Fruit fly (Drosophila melanogaster) whole organism, embryonic: Measurements from ENCODE around the gene edin.

Source experiments
- C15 ChIP-seq: fragments of 200-800 bp; sonication (Bioruptor generic); IDR thresholded peaks from 3 replicates; pipeline ENCODE4 v1.3.6; 2022; ENCODE audit warnings: missing biosample characterization, missing genetic modification characterization
- CG10462 ChIP-seq: fragments of 200-800 bp; sonication (Bioruptor generic); optimal IDR thresholded peaks from 2 replicates; lab custom pipeline; 2016; ENCODE audit warnings: missing biosample characterization, missing genetic modification characterization
- CG11456 ChIP-seq: fragments of 200-800 bp; sonication (Bioruptor generic); IDR thresholded peaks from 3 replicates; pipeline ENCODE4 v1.3.6; 2022; ENCODE audit warnings: missing biosample characterization, missing genetic modification characterization
- CG12391 ChIP-seq: fragments of 200-800 bp; sonication (Bioruptor generic); optimal IDR thresholded peaks from 3 replicates; lab custom pipeline; 2018; ENCODE audit warnings: missing biosample characterization, mild to moderate bottlenecking, missing genetic modification characterization, moderate library complexity
- CG12659 ChIP-seq: fragments of 200-800 bp; sonication (Bioruptor generic); optimal IDR thresholded peaks from 3 replicates; lab custom pipeline; 2017; ENCODE audit warnings: mild to moderate bottlenecking, missing biosample characterization, missing genetic modification reagents, missing genetic modification characterization
- CG16779 ChIP-seq: fragments of 200-800 bp; sonication (Bioruptor generic); IDR thresholded peaks from 2 replicates; pipeline ENCODE4 v1.3.6; 2022; ENCODE audit warnings: missing biosample characterization, missing genetic modification characterization
- CG16863 ChIP-seq: fragments of 200-800 bp; sonication (Bioruptor generic); optimal IDR thresholded peaks from 3 replicates; lab custom pipeline; 2016; ENCODE audit warnings: missing biosample characterization, missing genetic modification characterization
- CG17829 ChIP-seq: fragments of 200-800 bp; optimal IDR thresholded peaks from 2 replicates; lab custom pipeline; 2019; ENCODE audit warnings: missing biosample characterization, mild to moderate bottlenecking, missing genetic modification characterization, moderate library complexity
- CG18476 ChIP-seq: fragments of 200-800 bp; sonication (Bioruptor generic); optimal IDR thresholded peaks from 2 replicates; lab custom pipeline; 2016; ENCODE audit warnings: missing biosample characterization, mild to moderate bottlenecking, missing genetic modification characterization
- CG2202 ChIP-seq: fragments of 200-800 bp; sonication (Bioruptor generic); optimal IDR thresholded peaks from 2 replicates; lab custom pipeline; 2018; ENCODE audit warnings: missing biosample characterization, mild to moderate bottlenecking, missing genetic modification characterization
- CG2889 ChIP-seq: fragments of 200-800 bp; sonication (Bioruptor generic); IDR thresholded peaks from 3 replicates; pipeline ENCODE4 v1.3.6; 2022; ENCODE audit warnings: missing biosample characterization, missing genetic modification characterization
- CG31224 ChIP-seq: fragments of 200-800 bp; sonication (Bioruptor generic); IDR thresholded peaks from 2 replicates; pipeline ENCODE4 v1.3.6; 2022; ENCODE audit warnings: missing biosample characterization, missing genetic modification characterization
- CG3407 ChIP-seq: fragments of 200-800 bp; sonication (Bioruptor generic); optimal IDR thresholded peaks from 2 replicates; lab custom pipeline; 2018; ENCODE audit warnings: missing biosample characterization, mild to moderate bottlenecking, missing genetic modification characterization
- CG3726 ChIP-seq: fragments of 200-800 bp; sonication (Bioruptor generic); IDR thresholded peaks from 3 replicates; pipeline ENCODE4, ENCODE4 v1.3.6; 2022; ENCODE audit warnings: missing biosample characterization, missing genetic modification characterization
- CG4328 ChIP-seq: fragments of 200-800 bp; sonication (Bioruptor generic); optimal IDR thresholded peaks from 3 replicates; lab custom pipeline; 2017; ENCODE audit warnings: missing biosample characterization, missing genetic modification reagents, missing genetic modification characterization
- CG4424 ChIP-seq: fragments of 200-800 bp; sonication (Bioruptor generic); optimal IDR thresholded peaks from 3 replicates; lab custom pipeline; 2016; ENCODE audit warnings: missing biosample characterization, missing genetic modification characterization
- CG6654 ChIP-seq: fragments of 200-800 bp; sonication (Bioruptor generic); optimal IDR thresholded peaks from 2 replicates; lab custom pipeline; 2017; ENCODE audit warnings: missing biosample characterization, mild to moderate bottlenecking, missing genetic modification characterization
- CG7372 ChIP-seq: fragments of 200-800 bp; sonication (Bioruptor generic); IDR thresholded peaks from 2 replicates; pipeline ENCODE4 v1.3.6; 2022; ENCODE audit warnings: missing biosample characterization, missing genetic modification characterization
- CG7556 ChIP-seq: fragments of 200-800 bp; sonication (Bioruptor generic); optimal IDR thresholded peaks from 2 replicates; lab custom pipeline; 2017; ENCODE audit warnings: missing biosample characterization, mild to moderate bottlenecking, missing genetic modification characterization
- CG8290 ChIP-seq, 3 experiments: fragments of 200-800 bp; sonication (Bioruptor generic); optimal IDR thresholded peaks; 2 replicates each; lab custom pipeline; 2016 to 2019; ENCODE audit warnings: missing biosample characterization in 3 of 3, missing genetic modification characterization in 3 of 3, mild to moderate bottlenecking in 2 of 3, moderate library complexity in 1 of 3
- CG9817 ChIP-seq: fragments of 200-800 bp; sonication (Bioruptor generic); optimal IDR thresholded peaks from 2 replicates; lab custom pipeline; 2018; ENCODE audit warnings: missing biosample characterization, mild to moderate bottlenecking, missing genetic modification characterization, moderate library complexity
- Deaf1 ChIP-seq: fragments of 200-800 bp; optimal IDR thresholded peaks from 3 replicates; lab custom pipeline; 2019; ENCODE audit warnings: missing biosample characterization, mild to moderate bottlenecking, missing genetic modification characterization, moderate library complexity
- H2.0 ChIP-seq: fragments of 200-800 bp; sonication (Bioruptor generic); IDR thresholded peaks from 2 replicates; pipeline ENCODE4 v1.3.6; 2022; ENCODE audit warnings: missing biosample characterization, missing genetic modification characterization
- HLHmδ ChIP-seq: fragments of 200-800 bp; sonication (Bioruptor generic); optimal IDR thresholded peaks from 2 replicates; lab custom pipeline; 2018; ENCODE audit warnings: missing biosample characterization, mild to moderate bottlenecking, missing genetic modification characterization, moderate library complexity
- Hmx ChIP-seq: fragments of 200-800 bp; sonication (Bioruptor generic); optimal IDR thresholded peaks from 2 replicates; lab custom pipeline; 2016; ENCODE audit warnings: missing biosample characterization, missing genetic modification characterization
- Lhr ChIP-seq: fragments of 200-800 bp; sonication (Bioruptor generic); optimal IDR thresholded peaks from 3 replicates; lab custom pipeline; 2017; ENCODE audit warnings: mild to moderate bottlenecking, missing biosample characterization, missing genetic modification reagents, missing genetic modification characterization
- MBD-R2 ChIP-seq: fragments of 200-800 bp; sonication (Bioruptor generic); IDR thresholded peaks from 2 replicates; pipeline ENCODE4 v1.3.6; 2022; ENCODE audit warnings: missing biosample characterization, missing genetic modification characterization
- Nf-YB ChIP-seq: fragments of 200-800 bp; sonication (Bioruptor generic); optimal IDR thresholded peaks from 3 replicates; lab custom pipeline; 2019; ENCODE audit warnings: missing biosample characterization, mild to moderate bottlenecking, missing genetic modification characterization, moderate library complexity
- Oli ChIP-seq: fragments of 200-800 bp; sonication (Bioruptor generic); optimal IDR thresholded peaks from 2 replicates; lab custom pipeline; 2018; ENCODE audit warnings: missing biosample characterization, mild to moderate bottlenecking, missing genetic modification characterization, moderate library complexity
- Opbp ChIP-seq: fragments of 200-800 bp; sonication (Bioruptor generic); IDR thresholded peaks from 3 replicates; pipeline ENCODE4 v1.3.6; 2022; ENCODE audit warnings: missing biosample characterization, missing genetic modification characterization; ENCODE audit not compliant: partially characterized antibody
- Scr ChIP-seq: fragments of 200-800 bp; sonication (Bioruptor generic); IDR thresholded peaks from 2 replicates; pipeline ENCODE4 v1.3.6; 2022; ENCODE audit warnings: missing biosample characterization, missing genetic modification characterization; ENCODE audit not compliant: partially characterized antibody
- Side ChIP-seq: fragments of 200-800 bp; sonication (Bioruptor generic); optimal IDR thresholded peaks from 2 replicates; lab custom pipeline; 2016; ENCODE audit warnings: missing biosample characterization, missing genetic modification characterization
- Sry-δ ChIP-seq: fragments of 200-800 bp; sonication (Bioruptor generic); optimal IDR thresholded peaks from 2 replicates; lab custom pipeline; 2016; ENCODE audit warnings: missing biosample characterization, missing genetic modification characterization
- Ssrp ChIP-seq: fragments of 200-800 bp; sonication (Bioruptor generic); optimal IDR thresholded peaks from 2 replicates; lab custom pipeline; 2018; ENCODE audit warnings: missing biosample characterization, mild to moderate bottlenecking, missing genetic modification characterization, moderate library complexity
- chm ChIP-seq: fragments of 200-800 bp; sonication (Bioruptor generic); IDR thresholded peaks from 2 replicates; pipeline ENCODE4 v1.3.6; 2022; ENCODE audit warnings: missing biosample characterization, missing genetic modification characterization
- dm ChIP-seq: fragments of 200-800 bp; sonication (Bioruptor generic); optimal IDR thresholded peaks from 3 replicates; lab custom pipeline; 2016; ENCODE audit warnings: missing biosample characterization, missing genetic modification characterization
- gcm ChIP-seq: fragments of 200-800 bp; sonication (Bioruptor generic); optimal IDR thresholded peaks from 2 replicates; lab custom pipeline; 2019; ENCODE audit warnings: missing biosample characterization, mild to moderate bottlenecking, missing genetic modification characterization, moderate library complexity
- grau ChIP-seq: fragments of 200-800 bp; optimal IDR thresholded peaks from 3 replicates; lab custom pipeline; 2019; ENCODE audit warnings: missing biosample characterization, mild to moderate bottlenecking, missing genetic modification characterization, moderate library complexity
- hkb ChIP-seq, 2 experiments: fragments of 200-800 bp in 1 of 2; fragments of >200 bp in 1 of 2; sonication (Bioruptor generic) in 1 of 2; IDR thresholded peaks in 1 of 2; optimal IDR thresholded peaks in 1 of 2; 2 replicates each; pipeline versions ENCODE4 v1.3.6 to Lab custom; 2017 to 2022; ENCODE audit warnings: missing biosample characterization in 1 of 2, missing genetic modification characterization in 1 of 2
- jumu ChIP-seq: fragments of 200-800 bp; sonication (Bioruptor generic); optimal IDR thresholded peaks from 3 replicates; lab custom pipeline; 2016; ENCODE audit warnings: missing biosample characterization, missing genetic modification characterization
- ken ChIP-seq: fragments of 200-800 bp; sonication (Bioruptor generic); IDR thresholded peaks from 3 replicates; pipeline ENCODE4 v1.3.6; 2022; ENCODE audit warnings: missing biosample characterization, missing genetic modification characterization
- nerfin-1 ChIP-seq: fragments of 200-800 bp; sonication (Bioruptor generic); optimal IDR thresholded peaks from 3 replicates; lab custom pipeline; 2019; ENCODE audit warnings: missing biosample characterization, mild to moderate bottlenecking, missing genetic modification characterization, moderate library complexity
- pb ChIP-seq: fragments of 200-800 bp; sonication (Bioruptor generic); optimal IDR thresholded peaks from 3 replicates; lab custom pipeline; 2016; ENCODE audit warnings: missing biosample characterization, missing genetic modification characterization
- repo ChIP-seq: fragments of 200-800 bp; sonication (Bioruptor generic); optimal IDR thresholded peaks from 2 replicates; lab custom pipeline; 2016; ENCODE audit warnings: missing biosample characterization, missing genetic modification characterization
- seq ChIP-seq: fragments of 200-800 bp; sonication (Bioruptor generic); IDR thresholded peaks from 2 replicates; pipeline ENCODE4 v1.3.6; 2022; ENCODE audit warnings: missing biosample characterization, missing genetic modification characterization
- sima ChIP-seq: fragments of 200-800 bp; sonication (Bioruptor generic); optimal IDR thresholded peaks from 2 replicates; lab custom pipeline; 2016; ENCODE audit warnings: missing biosample characterization, missing genetic modification characterization
- slou ChIP-seq: fragments of 200-800 bp; sonication (Bioruptor generic); optimal IDR thresholded peaks from 3 replicates; lab custom pipeline; 2016; ENCODE audit warnings: missing biosample characterization, missing genetic modification characterization
- tgo ChIP-seq: fragments of 200-800 bp; sonication (Bioruptor generic); IDR thresholded peaks from 3 replicates; pipeline ENCODE4 v1.3.6; 2022; ENCODE audit warnings: missing biosample characterization, missing genetic modification characterization
- ttk ChIP-seq: fragments of 200-800 bp; sonication (Bioruptor generic); IDR thresholded peaks from 2 replicates; pipeline ENCODE4 v2.1.2; 2022; ENCODE audit warnings: missing biosample characterization, missing genetic modification characterization
- zfh1 ChIP-seq: fragments of 200-800 bp; sonication (Bioruptor generic); IDR thresholded peaks from 3 replicates; pipeline ENCODE4 v1.3.6; 2022; ENCODE audit warnings: missing biosample characterization, missing genetic modification characterization

edin gene

DNA sequence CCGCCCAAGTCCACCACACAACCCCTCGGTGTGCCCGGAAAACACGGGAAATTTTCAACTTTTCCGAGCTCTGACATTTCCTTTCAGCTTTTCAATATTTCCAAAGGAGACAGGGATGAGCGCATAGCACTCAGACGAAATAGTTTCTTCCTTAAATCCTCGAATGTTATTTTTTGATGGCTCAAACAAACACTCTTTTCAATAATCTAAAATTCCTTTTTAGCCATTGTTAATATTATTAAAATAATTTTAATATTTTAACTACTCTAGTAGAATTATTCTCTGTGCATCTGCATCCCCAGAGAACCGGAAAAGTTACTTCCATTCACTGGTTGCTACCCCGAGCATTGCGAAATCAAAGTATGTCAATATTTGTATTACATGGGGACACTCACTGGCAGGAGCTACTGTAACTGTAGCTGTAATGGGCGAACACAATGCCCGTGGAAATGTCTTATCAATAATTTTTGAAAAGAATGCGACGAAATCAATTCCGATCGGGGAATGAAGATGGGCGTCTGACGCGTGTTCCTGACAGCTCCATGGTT is 36.9 kb upstream of the edin start (continued):
- no peak for TF ChIP-seq CG8290 (GFP tag; optimal IDR thresholded peaks at IDR 0.05; lab: Kevin White, UChicago)
- no peak for TF ChIP-seq CG8290 (tag; optimal IDR thresholded peaks at IDR 0.05; lab: Kevin White, UChicago)
- no peak for TF ChIP-seq CG6654
- no peak for TF ChIP-seq pb (GFP tag; lab: Kevin White, UChicago)
- no peak for TF ChIP-seq ken (GFP tag; lab: Robert Waterston, UW)
- TF ChIP-seq CG18476 (GFP tag; lab: Kevin White, UChicago): no peak
- TF ChIP-seq CG11456 (GFP tag; lab: Robert Waterston, UW): no peak
- TF ChIP-seq CG4424 (GFP tag; lab: Kevin White, UChicago): no peak
- TF ChIP-seq CG17829: peak; percentile 23
- peak; percentile 25 for TF ChIP-seq Oli (tag; lab: Kevin White, UChicago)
- TF ChIP-seq seq (GFP tag; lab: Robert Waterston, UW): peak; percentile 42; the same call in 1 of the 2 replicates
- TF ChIP-seq ttk (GFP tag; lab: Robert Waterston, UW): no peak
- TF ChIP-seq Sry-δ: no peak
- TF ChIP-seq gcm: no peak
- no peak for TF ChIP-seq Hmx (GFP tag; lab: Kevin White, UChicago)
- 0 out of 2 replicates have a peak, but pooled peaks have one; percentile 3 for TF ChIP-seq H2.0
- no peak for TF ChIP-seq CG16779 (GFP tag; lab: Robert Waterston, UW)
- no peak for TF ChIP-seq CG16863 (GFP tag; lab: Kevin White, UChicago)
- no peak for TF ChIP-seq chm (GFP tag; lab: Robert Waterston, UW)
- no peak for TF ChIP-seq CG4328
- TF ChIP-seq HLHmδ (GFP tag; lab: Kevin White, UChicago): no peak
- no peak for TF ChIP-seq hkb (optimal IDR thresholded peaks at IDR 0.05; lab: Kevin White, UChicago)
- TF ChIP-seq hkb (GFP tag; IDR thresholded peaks at IDR 0.05; lab: Robert Waterston, UW): peak; percentile 43; the same call in 1 of the 2 replicates
- no peak for TF ChIP-seq CG2889 (GFP tag; lab: Robert Waterston, UW)
- TF ChIP-seq CG12391: peak; percentile 39
- TF ChIP-seq Scr (GFP tag; lab: Robert Waterston, UW): no peak
- no peak for TF ChIP-seq Side (GFP tag; lab: Kevin White, UChicago)
- TF ChIP-seq CG7372 (GFP tag; lab: Robert Waterston, UW): no peak
- TF ChIP-seq CG3407: no peak
- TF ChIP-seq nerfin-1 (tag; lab: Kevin White, UChicago): peak; percentile 0
- TF ChIP-seq CG2202 (tag; lab: Kevin White, UChicago): no peak
- no peak for TF ChIP-seq C15 (GFP tag; lab: Robert Waterston, UW)
- TF ChIP-seq Nf-YB (GFP tag; lab: Kevin White, UChicago): no peak
- no peak for TF ChIP-seq MBD-R2 (GFP tag; lab: Robert Waterston, UW)
- TF ChIP-seq Deaf1: no peak
- no peak for TF ChIP-seq CG31224 (GFP tag; lab: Robert Waterston, UW)
- no peak for TF ChIP-seq jumu (GFP tag; lab: Kevin White, UChicago)
- no peak for TF ChIP-seq repo (GFP tag; lab: Kevin White, UChicago)
- TF ChIP-seq CG12659 (GFP tag; lab: Kevin White, UChicago): peak; percentile 6
- TF ChIP-seq tgo: no peak
- TF ChIP-seq zfh1 (GFP tag; lab: Robert Waterston, UW): peak; percentile 32; the same call in 1 of the 3 replicates
- TF ChIP-seq CG9817 (tag; lab: Kevin White, UChicago): no peak
- TF ChIP-seq slou (GFP tag; lab: Kevin White, UChicago): no peak
- no peak for TF ChIP-seq CG3726
- peak; percentile 26 for TF ChIP-seq CG7556
- TF ChIP-seq Ssrp (tag; lab: Kevin White, UChicago): peak; percentile 40
- no peak for TF ChIP-seq sima
- no peak for TF ChIP-seq Lhr (GFP tag; lab: Kevin White, UChicago)
- no peak for TF ChIP-seq dm (GFP tag; lab: Kevin White, UChicago)
- TF ChIP-seq Opbp (GFP tag; lab: Robert Waterston, UW): no peak
- TF ChIP-seq grau (tag; lab: Kevin White, UChicago): peak; percentile 73
- no peak for TF ChIP-seq CG10462 (GFP tag; lab: Kevin White, UChicago)
